Worm (Caenorhabditis elegans) whole organism, L1 larva: ENCODE results near the gene madf-1.
A peak's percentile ranks its signal among the peaks of the same experiment; 100 is the strongest.

Experiments
- elt-2 ChIP-seq: sonication (generic microtip); optimal IDR thresholded peaks from 2 replicates; lab custom pipeline; 2016; ENCODE audit warnings: missing genetic modification characterization, mild to moderate bottlenecking, inconsistent platforms, missing compliant biosample characterization, missing genetic modification reagents
- elt-3 ChIP-seq, 6 experiments: fragments of 150-350 bp in 1 of 6; sonication (generic microtip); optimal IDR thresholded peaks; 2 replicates each; lab custom pipeline; 2017 to 2018; ENCODE audit warnings: missing biosample characterization in 6 of 6, missing genetic modification characterization in 6 of 6, inconsistent platforms in 1 of 6
- mdl-1 ChIP-seq, 2 experiments: fragments of 150-350 bp; optimal IDR thresholded peaks; 2 replicates each; lab custom pipeline; 2014 to 2017; ENCODE audit warnings: missing biosample characterization in 2 of 2, missing genetic modification characterization in 2 of 2, inconsistent platforms in 1 of 2
- nhr-71 ChIP-seq: sonication (generic microtip); optimal IDR thresholded peaks from 2 replicates; lab custom pipeline; 2016; ENCODE audit warnings: mild to moderate bottlenecking, missing genetic modification characterization, moderate library complexity, missing compliant biosample characterization
- nhr-76 ChIP-seq: sonication (generic microtip); optimal IDR thresholded peaks from 2 replicates; lab custom pipeline; 2017; ENCODE audit warnings: missing biosample characterization, missing genetic modification characterization
- rnt-1 ChIP-seq: sonication (generic microtip); optimal IDR thresholded peaks from 2 replicates; lab custom pipeline; 2016; ENCODE audit warnings: mild to moderate bottlenecking, missing genetic modification characterization, moderate library complexity, missing compliant biosample characterization
- unc-86 ChIP-seq: sonication (generic microtip); optimal IDR thresholded peaks from 2 replicates; lab custom pipeline; 2016; ENCODE audit warnings: missing genetic modification characterization, missing compliant biosample characterization

DNA sequence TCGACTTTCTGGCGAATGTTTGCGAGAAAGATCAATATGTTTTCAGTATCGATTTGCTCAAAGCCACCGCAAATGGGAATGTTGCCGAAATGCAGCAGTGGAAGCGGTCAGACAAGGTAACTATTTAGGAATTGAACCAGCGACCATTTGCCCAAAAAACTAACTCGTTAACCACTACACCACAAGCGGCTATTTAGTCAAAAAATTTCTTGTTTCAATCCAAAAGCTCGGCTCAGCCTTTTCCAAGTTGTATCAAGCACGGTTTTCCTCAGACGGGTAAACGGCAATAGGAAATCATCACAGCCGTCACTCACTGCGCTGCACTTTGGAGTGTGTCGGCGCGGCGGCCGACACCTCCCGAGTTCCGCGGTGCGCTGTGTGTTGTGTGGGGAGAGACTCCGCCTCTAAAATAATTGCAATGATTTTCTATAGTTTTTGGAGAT lies 35.2 kb upstream of the madf-1 start:
- peak; percentile 90 for TF ChIP-seq nhr-71 (tag; lab: Kevin White, UChicago)
- no peak for TF ChIP-seq nhr-76 (tag; lab: Kevin White, UChicago)
- peak; percentile 89 for TF ChIP-seq rnt-1 (tag; lab: Kevin White, UChicago)
- peak in 1 of 2 experiments; percentile 65 for TF ChIP-seq mdl-1 (tag; optimal IDR thresholded peaks at IDR 0.05; lab: Kevin White, UChicago)
- TF ChIP-seq elt-2: peak; percentile 75
- peak; percentile 44 for TF ChIP-seq unc-86 (tag; lab: Kevin White, UChicago)
- TF ChIP-seq elt-3 (tag; optimal IDR thresholded peaks at IDR 0.05; lab: Kevin White, UChicago): peak in 3 of 6 experiments; percentile 61 to 69 (median 67)
